Worm (Caenorhabditis elegans) whole organism, L1 larva: ENCODE data around the gene Y69A2AR.46.

Experiments
- nhr-28 ChIP-seq: fragments of 150-350 bp; optimal IDR thresholded peaks from 2 replicates; lab custom pipeline; 2014; ENCODE audit warnings: missing biosample characterization, missing genetic modification characterization
- nhr-76 ChIP-seq: sonication (generic microtip); optimal IDR thresholded peaks from 2 replicates; lab custom pipeline; 2017; ENCODE audit warnings: missing biosample characterization, missing genetic modification characterization
- nhr-90 ChIP-seq: sonication (generic microtip); optimal IDR thresholded peaks from 2 replicates; lab custom pipeline; 2016; ENCODE audit warnings: mild to moderate bottlenecking, missing genetic modification characterization, missing compliant biosample characterization; ENCODE audit not compliant: poor library complexity

ce11 chrIV:2556211-2556610 is 5.2 kb upstream of the Y69A2AR.46 start:
- TF ChIP-seq nhr-28 (no peak), nhr-90 (tag; lab: Kevin White, UChicago) (no peak), nhr-76 (no peak)
